Fruit fly (Drosophila melanogaster) whole organism, embryonic: ENCODE data around the gene CG46460.

Experiments used
- CG10366 ChIP-seq: fragments of 200-800 bp; sonication (Bioruptor generic); IDR thresholded peaks from 2 replicates; pipeline ENCODE4 v1.3.6; 2022; ENCODE audit warnings: missing biosample characterization, missing genetic modification characterization
- CG10431 ChIP-seq: fragments of 200-800 bp; sonication (Bioruptor generic); optimal IDR thresholded peaks from 3 replicates; lab custom pipeline; 2018; ENCODE audit warnings: missing biosample characterization, mild to moderate bottlenecking, missing genetic modification characterization
- CG10979 ChIP-seq: fragments of 200-800 bp; sonication (Bioruptor generic); optimal IDR thresholded peaks from 2 replicates; lab custom pipeline; 2018; ENCODE audit warnings: missing biosample characterization, mild to moderate bottlenecking, missing genetic modification characterization, moderate library complexity
- CG11504 ChIP-seq: fragments of 200-800 bp; sonication (Bioruptor generic); optimal IDR thresholded peaks from 3 replicates; lab custom pipeline; 2019; ENCODE audit warnings: missing biosample characterization, mild to moderate bottlenecking, missing genetic modification characterization, moderate library complexity
- CG12236 ChIP-seq: fragments of 200-800 bp; sonication (Bioruptor generic); optimal IDR thresholded peaks from 2 replicates; lab custom pipeline; 2016; ENCODE audit warnings: missing biosample characterization, missing genetic modification characterization
- CG13287 ChIP-seq: fragments of 200-800 bp; sonication (Bioruptor generic); IDR thresholded peaks from 2 replicates; pipeline ENCODE4 v1.3.6; 2022; ENCODE audit warnings: missing biosample characterization, missing genetic modification characterization; ENCODE audit not compliant: partially characterized antibody
- CG15011 ChIP-seq: fragments of 200-800 bp; sonication (Bioruptor generic); optimal IDR thresholded peaks from 3 replicates; lab custom pipeline; 2018; ENCODE audit warnings: missing biosample characterization, mild to moderate bottlenecking, missing genetic modification characterization
- CG16863 ChIP-seq: fragments of 200-800 bp; sonication (Bioruptor generic); optimal IDR thresholded peaks from 3 replicates; lab custom pipeline; 2016; ENCODE audit warnings: missing biosample characterization, missing genetic modification characterization
- CG17361 ChIP-seq: fragments of 200-800 bp; sonication (Bioruptor generic); IDR thresholded peaks from 3 replicates; pipeline ENCODE4 v1.3.6; 2022; ENCODE audit warnings: missing biosample characterization, missing genetic modification characterization
- CG17829 ChIP-seq: fragments of 200-800 bp; optimal IDR thresholded peaks from 2 replicates; lab custom pipeline; 2019; ENCODE audit warnings: missing biosample characterization, mild to moderate bottlenecking, missing genetic modification characterization, moderate library complexity
- CG3163 ChIP-seq: fragments of 200-800 bp; sonication (Bioruptor generic); optimal IDR thresholded peaks from 3 replicates; lab custom pipeline; 2016; ENCODE audit warnings: missing biosample characterization, missing genetic modification characterization
- CG3407 ChIP-seq: fragments of 200-800 bp; sonication (Bioruptor generic); optimal IDR thresholded peaks from 2 replicates; lab custom pipeline; 2018; ENCODE audit warnings: missing biosample characterization, mild to moderate bottlenecking, missing genetic modification characterization
- CG34376 ChIP-seq: fragments of 200-800 bp; sonication (Bioruptor generic); optimal IDR thresholded peaks from 2 replicates; lab custom pipeline; 2018; ENCODE audit warnings: missing biosample characterization, mild to moderate bottlenecking, missing genetic modification characterization
- CG4730 ChIP-seq: fragments of 200-800 bp; sonication (Bioruptor generic); IDR thresholded peaks from 2 replicates; pipeline ENCODE4 v1.3.6; 2022; ENCODE audit warnings: missing biosample characterization, missing genetic modification characterization
- CG5180 ChIP-seq: fragments of 200-800 bp; sonication (Bioruptor generic); optimal IDR thresholded peaks from 3 replicates; lab custom pipeline; 2017; ENCODE audit warnings: missing biosample characterization, missing genetic modification characterization, mild to moderate bottlenecking, moderate library complexity, missing genetic modification reagents
- CG5953 ChIP-seq: fragments of 200-800 bp; sonication (Bioruptor generic); IDR thresholded peaks from 2 replicates; pipeline ENCODE4 v1.3.6; 2022; ENCODE audit warnings: missing biosample characterization, missing genetic modification characterization
- CG7987 ChIP-seq: fragments of 200-800 bp; sonication (Bioruptor generic); optimal IDR thresholded peaks from 2 replicates; lab custom pipeline; 2018; ENCODE audit warnings: missing biosample characterization, mild to moderate bottlenecking, missing genetic modification characterization, moderate library complexity
- CG8290 ChIP-seq, 3 experiments: fragments of 200-800 bp; sonication (Bioruptor generic); optimal IDR thresholded peaks; 2 replicates each; lab custom pipeline; 2016 to 2019; ENCODE audit warnings: missing biosample characterization in 3 of 3, missing genetic modification characterization in 3 of 3, mild to moderate bottlenecking in 2 of 3, moderate library complexity in 1 of 3
- CG9609 ChIP-seq: fragments of 200-800 bp; sonication (Bioruptor generic); optimal IDR thresholded peaks from 3 replicates; lab custom pipeline; 2016; ENCODE audit warnings: missing biosample characterization, missing genetic modification characterization
- HLH4C ChIP-seq: fragments of 200-800 bp; sonication (Bioruptor generic); IDR thresholded peaks from 3 replicates; pipeline ENCODE4 v1.3.6; 2022; ENCODE audit warnings: missing biosample characterization, missing genetic modification characterization; ENCODE audit not compliant: partially characterized antibody
- Hmr ChIP-seq: fragments of 200-800 bp; sonication (Bioruptor generic); optimal IDR thresholded peaks from 3 replicates; lab custom pipeline; 2017; ENCODE audit warnings: mild to moderate bottlenecking, missing biosample characterization, missing genetic modification reagents, missing genetic modification characterization
- Hr39 ChIP-seq: fragments of >200 bp; optimal IDR thresholded peaks from 2 replicates; lab custom pipeline; 2017
- Hr51 ChIP-seq, 2 experiments: fragments of 200-800 bp; sonication (Bioruptor generic); optimal IDR thresholded peaks; 2 replicates in 1 of 2; 3 replicates in 1 of 2; lab custom pipeline; 2016 to 2018; ENCODE audit warnings: missing biosample characterization in 2 of 2, missing genetic modification characterization in 2 of 2, mild to moderate bottlenecking in 1 of 2, moderate library complexity in 1 of 2
- Lhr ChIP-seq: fragments of 200-800 bp; sonication (Bioruptor generic); optimal IDR thresholded peaks from 3 replicates; lab custom pipeline; 2017; ENCODE audit warnings: mild to moderate bottlenecking, missing biosample characterization, missing genetic modification reagents, missing genetic modification characterization
- MESR4 ChIP-seq: fragments of 200-800 bp; sonication (Bioruptor generic); optimal IDR thresholded peaks from 2 replicates; lab custom pipeline; 2018; ENCODE audit warnings: missing biosample characterization, mild to moderate bottlenecking, missing genetic modification characterization, moderate library complexity
- Meics ChIP-seq: fragments of 200-800 bp; sonication (Bioruptor generic); optimal IDR thresholded peaks from 2 replicates; lab custom pipeline; 2017; ENCODE audit warnings: missing biosample characterization, mild to moderate bottlenecking, missing genetic modification characterization
- Nf-YB ChIP-seq: fragments of 200-800 bp; sonication (Bioruptor generic); optimal IDR thresholded peaks from 3 replicates; lab custom pipeline; 2019; ENCODE audit warnings: missing biosample characterization, mild to moderate bottlenecking, missing genetic modification characterization, moderate library complexity
- Sry-β ChIP-seq: fragments of 200-800 bp; sonication (Bioruptor generic); optimal IDR thresholded peaks from 2 replicates; lab custom pipeline; 2018; ENCODE audit warnings: missing biosample characterization, mild to moderate bottlenecking, missing genetic modification characterization, moderate library complexity
- amos ChIP-seq: fragments of 200-800 bp; sonication (Bioruptor generic); IDR thresholded peaks from 2 replicates; pipeline ENCODE4 v1.3.6; 2022; ENCODE audit warnings: missing biosample characterization, missing genetic modification characterization; ENCODE audit not compliant: partially characterized antibody
- ara ChIP-seq: fragments of 200-800 bp; sonication (Bioruptor generic); IDR thresholded peaks from 2 replicates; pipeline ENCODE4 v1.3.6; 2022; ENCODE audit warnings: missing biosample characterization, missing genetic modification characterization
- bcd ChIP-seq: fragments of 200-800 bp; sonication (Bioruptor generic); optimal IDR thresholded peaks from 2 replicates; lab custom pipeline; 2017; ENCODE audit warnings: missing biosample characterization, mild to moderate bottlenecking, missing genetic modification characterization
- btn ChIP-seq: fragments of 200-800 bp; sonication (Bioruptor generic); optimal IDR thresholded peaks from 2 replicates; lab custom pipeline; 2016; ENCODE audit warnings: missing biosample characterization, missing genetic modification characterization
- chif ChIP-seq, 2 experiments: fragments of 200-800 bp; sonication (Bioruptor generic); optimal IDR thresholded peaks; 3 replicates each; lab custom pipeline; 2016; ENCODE audit warnings: missing biosample characterization in 2 of 2, missing genetic modification characterization in 2 of 2
- chn ChIP-seq: fragments of 200-800 bp; sonication (Bioruptor generic); optimal IDR thresholded peaks from 2 replicates; lab custom pipeline; 2016; ENCODE audit warnings: missing biosample characterization, missing genetic modification characterization
- crp ChIP-seq, 2 experiments: fragments of 200-800 bp; sonication (Bioruptor generic); optimal IDR thresholded peaks; 2 replicates in 1 of 2; 3 replicates in 1 of 2; lab custom pipeline; 2017; ENCODE audit warnings: missing biosample characterization in 2 of 2, missing genetic modification characterization in 2 of 2, mild to moderate bottlenecking in 1 of 2, moderate library complexity in 1 of 2
- da ChIP-seq: fragments of 200-800 bp; sonication (Bioruptor generic); optimal IDR thresholded peaks from 2 replicates; lab custom pipeline; 2016; ENCODE audit warnings: missing biosample characterization, missing genetic modification characterization
- dmrt99B ChIP-seq: fragments of 200-800 bp; sonication (Bioruptor generic); optimal IDR thresholded peaks from 2 replicates; lab custom pipeline; 2018; ENCODE audit warnings: missing biosample characterization, mild to moderate bottlenecking, missing genetic modification characterization, moderate library complexity
- emc ChIP-seq: fragments of 200-800 bp; sonication (Bioruptor generic); optimal IDR thresholded peaks from 2 replicates; lab custom pipeline; 2016; ENCODE audit warnings: missing biosample characterization, missing genetic modification characterization
- her ChIP-seq: fragments of 200-800 bp; sonication (Bioruptor generic); optimal IDR thresholded peaks from 2 replicates; lab custom pipeline; 2016; ENCODE audit warnings: missing biosample characterization, missing genetic modification characterization
- kay ChIP-seq: fragments of 200-800 bp; sonication (Bioruptor generic); optimal IDR thresholded peaks from 2 replicates; lab custom pipeline; 2016; ENCODE audit warnings: missing biosample characterization, missing genetic modification characterization
- kni ChIP-seq: fragments of 200-800 bp; sonication (Bioruptor generic); optimal IDR thresholded peaks from 3 replicates; lab custom pipeline; 2017; ENCODE audit warnings: mild to moderate bottlenecking, missing biosample characterization, missing genetic modification reagents, missing genetic modification characterization
- run ChIP-seq: fragments of 200-800 bp; sonication (Bioruptor generic); optimal IDR thresholded peaks from 3 replicates; lab custom pipeline; 2018; ENCODE audit warnings: missing biosample characterization, mild to moderate bottlenecking, missing genetic modification characterization
- sqz ChIP-seq: fragments of 200-800 bp; sonication (Bioruptor generic); optimal IDR thresholded peaks from 3 replicates; lab custom pipeline; 2018; ENCODE audit warnings: missing biosample characterization, mild to moderate bottlenecking, missing genetic modification characterization
- ssp ChIP-seq: fragments of 200-800 bp; sonication (Bioruptor generic); IDR thresholded peaks from 2 replicates; pipeline ENCODE4 v1.3.6; 2022; ENCODE audit warnings: missing biosample characterization, missing genetic modification characterization
- sug ChIP-seq: fragments of 200-800 bp; optimal IDR thresholded peaks from 2 replicates; lab custom pipeline; 2019; ENCODE audit warnings: missing biosample characterization, mild to moderate bottlenecking, missing genetic modification characterization, moderate library complexity
- tx ChIP-seq: fragments of 200-800 bp; sonication (Bioruptor generic); optimal IDR thresholded peaks from 2 replicates; lab custom pipeline; 2016; ENCODE audit warnings: missing biosample characterization, missing genetic modification characterization
- zen ChIP-seq: fragments of 200-800 bp; sonication (Bioruptor generic); optimal IDR thresholded peaks from 3 replicates; lab custom pipeline; 2018; ENCODE audit warnings: missing biosample characterization, mild to moderate bottlenecking, missing genetic modification characterization, moderate library complexity
- zfh1 ChIP-seq: fragments of 200-800 bp; sonication (Bioruptor generic); IDR thresholded peaks from 3 replicates; pipeline ENCODE4 v1.3.6; 2022; ENCODE audit warnings: missing biosample characterization, missing genetic modification characterization

The CG46460 gene

dm6 chr3L:4228187-4228836, 1.2 kb upstream of the CG46460 start (continued):
- peak; percentile 98 for TF ChIP-seq zfh1
- peak; percentile 83 for TF ChIP-seq CG3163 (GFP tag; lab: Kevin White, UChicago)
- peak; percentile 67 for TF ChIP-seq emc (GFP tag; lab: Kevin White, UChicago)
- peak; percentile 92 for TF ChIP-seq ssp (GFP tag; lab: Robert Waterston, UW)
- TF ChIP-seq sqz, result peak; percentile 92
- peak; percentile 97 for TF ChIP-seq CG16863 (GFP tag; lab: Kevin White, UChicago)
- TF ChIP-seq CG10979 (tag; lab: Kevin White, UChicago), result peak; percentile 98
- peak; percentile 97 for TF ChIP-seq CG17361 (GFP tag; lab: Robert Waterston, UW)
- peak; percentile 92 for TF ChIP-seq CG10431 (GFP tag; lab: Kevin White, UChicago)
- peak; percentile 94 for TF ChIP-seq tx (GFP tag; lab: Kevin White, UChicago)
- TF ChIP-seq dmrt99B (tag; lab: Kevin White, UChicago), result peak; percentile 98
- peak; percentile 93 for TF ChIP-seq CG4730 (GFP tag; lab: Robert Waterston, UW)
- no peak for TF ChIP-seq CG13287 (GFP tag; lab: Robert Waterston, UW)
- TF ChIP-seq CG34376 (GFP tag; lab: Kevin White, UChicago), result peak; percentile 68
- TF ChIP-seq Hmr (GFP tag; lab: Kevin White, UChicago), result peak; percentile 90
- peak; percentile 96 for TF ChIP-seq Lhr (GFP tag; lab: Kevin White, UChicago)
- peak; percentile 92 for TF ChIP-seq run (tag; lab: Kevin White, UChicago)
- no peak for TF ChIP-seq HLH4C
- peak; percentile 92 for TF ChIP-seq CG5180 (GFP tag; lab: Kevin White, UChicago)
- peak; percentile 94 for TF ChIP-seq CG9609 (GFP tag; lab: Kevin White, UChicago)
- peak; percentile 80 for TF ChIP-seq her
- peak; percentile 92 for TF ChIP-seq bcd (GFP tag; lab: Kevin White, UChicago)
- peak in 1 of 2 experiments; percentile 68 for TF ChIP-seq crp (GFP tag; optimal IDR thresholded peaks at IDR 0.05; lab: Kevin White, UChicago)
- TF ChIP-seq sug (tag; lab: Kevin White, UChicago), result peak; percentile 90
- peak; percentile 87 for TF ChIP-seq kay (GFP tag; lab: Kevin White, UChicago)
- TF ChIP-seq CG5953 (GFP tag; lab: Robert Waterston, UW), result peak; percentile 96
- TF ChIP-seq CG10366, result peak; percentile 98
- TF ChIP-seq Hr39, result no peak
- TF ChIP-seq amos (GFP tag; lab: Robert Waterston, UW), result no peak
- peak; percentile 95 to 97 for TF ChIP-seq chif (GFP tag; optimal IDR thresholded peaks at IDR 0.05; lab: Kevin White, UChicago)
- peak; percentile 85 for TF ChIP-seq Nf-YB (GFP tag; lab: Kevin White, UChicago)
- TF ChIP-seq CG7987 (GFP tag; lab: Kevin White, UChicago), result peak; percentile 85
- peak; percentile 57 for TF ChIP-seq Sry-β (GFP tag; lab: Kevin White, UChicago)
- TF ChIP-seq chn (GFP tag; lab: Kevin White, UChicago), result peak; percentile 92
- peak; percentile 89 to 97 for TF ChIP-seq Hr51 (GFP tag; optimal IDR thresholded peaks at IDR 0.05; lab: Kevin White, UChicago)
- TF ChIP-seq MESR4 (GFP tag; lab: Kevin White, UChicago), result peak; percentile 56
- TF ChIP-seq Meics, result peak; percentile 82
- TF ChIP-seq zen (tag; lab: Kevin White, UChicago), result peak; percentile 88
- TF ChIP-seq CG17829 (tag; lab: Kevin White, UChicago), result peak; percentile 97
- TF ChIP-seq da (GFP tag; lab: Kevin White, UChicago), result peak; percentile 83
- TF ChIP-seq CG8290 (GFP tag; optimal IDR thresholded peaks at IDR 0.05; lab: Kevin White, UChicago), result peak; percentile 94
- peak; percentile 83 to 97 for TF ChIP-seq CG8290 (tag; optimal IDR thresholded peaks at IDR 0.05; lab: Kevin White, UChicago)
- TF ChIP-seq btn (GFP tag; lab: Kevin White, UChicago), result peak; percentile 97
- TF ChIP-seq kni, result peak; percentile 96
- peak; percentile 84 for TF ChIP-seq CG15011 (GFP tag; lab: Kevin White, UChicago)
- TF ChIP-seq CG12236 (GFP tag; lab: Kevin White, UChicago), result peak; percentile 87
- TF ChIP-seq CG3407, result peak; percentile 96
- peak; percentile 97 for TF ChIP-seq CG11504 (tag; lab: Kevin White, UChicago)
- TF ChIP-seq ara (GFP tag; lab: Robert Waterston, UW), result peak; percentile 98
